Worm (Caenorhabditis elegans): ENCODE data around the gene lro-1.

DNA sequence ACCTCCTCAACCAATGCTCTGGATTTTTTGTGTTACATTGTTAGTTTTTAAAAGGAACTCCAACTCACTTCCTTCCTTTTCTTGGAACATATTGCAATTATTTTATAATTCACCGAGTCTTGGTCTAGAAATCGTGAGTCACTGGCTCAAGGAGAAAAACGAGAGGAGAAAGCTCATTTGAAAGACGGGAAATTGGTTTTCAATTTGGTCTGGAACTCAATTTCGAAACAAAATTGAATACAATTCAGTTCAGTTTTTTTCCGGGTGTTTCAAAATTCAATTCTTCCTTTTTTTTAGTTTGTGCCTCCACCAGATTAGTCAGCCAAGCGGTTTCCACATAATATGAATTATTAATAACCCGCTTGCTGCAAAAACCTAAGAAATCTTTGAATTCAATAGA lies 24.0 kb upstream of the lro-1 start:
- TF ChIP-seq unc-62 (GFP tag; optimal IDR thresholded peaks at IDR 0.05) (no peak), ceh-9 (tag; optimal IDR thresholded peaks at IDR 0.05) (no peak), nhr-237 (tag; optimal IDR thresholded peaks at IDR 0.05) (no peak), nfya-1 (tag; optimal IDR thresholded peaks at IDR 0.05; ENCODE audit: insufficient read depth) (no peak), egl-27 (tag; optimal IDR thresholded peaks at IDR 0.05) (no peak)

Measured in whole organism, L3 larva.